Worm (Caenorhabditis elegans): ENCODE measurements around the gene egl-36.

egl-36 gene

DNA sequence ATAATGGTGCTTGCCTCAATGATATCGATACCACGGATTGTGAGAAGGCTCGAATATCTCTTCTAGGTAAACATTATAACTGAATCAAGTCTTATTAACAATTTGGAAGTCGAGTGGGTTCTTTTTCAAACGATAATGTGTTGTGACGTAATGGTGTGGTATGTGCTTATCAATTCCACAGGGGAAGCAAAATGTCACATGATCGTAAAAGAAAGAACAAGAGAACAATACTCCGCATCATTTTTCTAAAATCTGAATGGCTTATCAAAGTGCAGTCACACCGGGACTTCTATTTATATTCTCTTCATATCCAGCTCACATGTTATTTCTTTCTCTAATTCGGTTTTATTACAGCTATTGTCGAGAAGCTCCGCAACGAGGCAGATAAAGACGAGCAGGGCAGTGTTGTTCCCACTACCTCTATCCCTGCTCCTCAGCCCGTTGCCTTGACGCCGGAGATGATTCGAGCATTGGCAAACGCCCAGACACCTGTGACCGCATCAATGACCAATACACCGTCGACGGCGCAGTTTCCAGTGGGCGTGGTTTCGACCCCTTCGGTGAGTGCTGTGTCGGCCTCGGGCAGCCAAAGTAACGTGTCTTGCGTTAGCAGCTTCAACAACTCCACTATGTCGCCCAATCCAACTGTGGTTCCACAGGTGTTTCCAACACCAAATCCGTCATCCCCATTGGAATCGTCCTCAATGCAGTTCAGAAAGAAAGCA is 46.6 kb downstream of the egl-36 start:
- TF ChIP-seq pag-3 (tag; optimal IDR thresholded peaks at IDR 0.05; ENCODE audit: borderline replicate concordance, insufficient read depth) (no peak), unc-98 (GFP tag; IDR thresholded peaks at IDR 0.05) (no peak), vab-15 (tag; optimal IDR thresholded peaks at IDR 0.05) (no peak), elt-2 (tag; optimal IDR thresholded peaks at IDR 0.05) (peak; percentile 62), lin-13 (GFP tag; optimal IDR thresholded peaks at IDR 0.05) (no peak), nhr-20 (tag; optimal IDR thresholded peaks at IDR 0.05) (peak; percentile 46), nhr-84 (tag; optimal IDR thresholded peaks at IDR 0.05) (no peak), nhr-76 (tag; optimal IDR thresholded peaks at IDR 0.05) (no peak), lin-35 (GFP tag; optimal IDR thresholded peaks at IDR 0.05) (peak in 1 of 2 experiments; percentile 28), dsc-1 (tag; optimal IDR thresholded peaks at IDR 0.05) (no peak), ztf-11 (tag; optimal IDR thresholded peaks at IDR 0.05) (no peak), nhr-28 (tag; optimal IDR thresholded peaks at IDR 0.05) (no peak), lir-3 (tag; optimal IDR thresholded peaks at IDR 0.05; ENCODE audit: poor library complexity) (no peak), unc-130 (tag; optimal IDR thresholded peaks at IDR 0.05) (no peak), efl-3 (GFP tag; optimal IDR thresholded peaks at IDR 0.05) (no peak), snu-23 (GFP tag; optimal IDR thresholded peaks at IDR 0.05) (peak; percentile 1), sptf-1 (tag; optimal IDR thresholded peaks at IDR 0.05) (no peak), fkh-8 (tag; optimal IDR thresholded peaks at IDR 0.05) (no peak), alr-1 (tag; optimal IDR thresholded peaks at IDR 0.05; ENCODE audit: borderline replicate concordance) (no peak), ceh-90 (tag; optimal IDR thresholded peaks at IDR 0.05) (no peak), blmp-1 (tag; optimal IDR thresholded peaks at IDR 0.05) (no peak), tlp-1 (tag; optimal IDR thresholded peaks at IDR 0.05) (no peak), zip-4 (GFP tag; optimal IDR thresholded peaks at IDR 0.05) (no peak), nhr-71 (tag; optimal IDR thresholded peaks at IDR 0.05) (peak; percentile 48), sox-4 (tag; optimal IDR thresholded peaks at IDR 0.05) (no peak), nhr-85 (tag) (peak; percentile 76), pax-3 (tag; optimal IDR thresholded peaks at IDR 0.05) (no peak), rnt-1 (tag; optimal IDR thresholded peaks at IDR 0.05) (no peak), elt-3 (tag; optimal IDR thresholded peaks at IDR 0.05) (peak in 1 of 6 experiments; percentile 52), efl-1 (optimal IDR thresholded peaks at IDR 0.05) (no peak), efl-1 (GFP tag; optimal IDR thresholded peaks at IDR 0.05 in 1 of 2) (peak in 1 of 2 experiments; percentile 16), dpl-1 (GFP tag; optimal IDR thresholded peaks at IDR 0.05) (no peak), lin-15B (tag; optimal IDR thresholded peaks at IDR 0.05) (no peak), nhr-90 (tag; optimal IDR thresholded peaks at IDR 0.05; ENCODE audit: poor library complexity) (no peak)

- TF ChIP-seq xbp-1 (tag; optimal IDR thresholded peaks at IDR 0.05) (no peak), F16B12.6 (tag; optimal IDR thresholded peaks at IDR 0.05) (no peak), vab-15 (tag; optimal IDR thresholded peaks at IDR 0.05) (no peak), aha-1 (tag; optimal IDR thresholded peaks at IDR 0.05) (no peak), sox-4 (tag; optimal IDR thresholded peaks at IDR 0.05) (no peak), dsc-1 (tag; optimal IDR thresholded peaks at IDR 0.05) (no peak), hlh-4 (tag; optimal IDR thresholded peaks at IDR 0.05) (no peak), C34B4.2 (tag; optimal IDR thresholded peaks at IDR 0.05) (no peak), lir-3 (tag; optimal IDR thresholded peaks at IDR 0.05; ENCODE audit: poor library complexity) (no peak), unc-62 (GFP tag; optimal IDR thresholded peaks at IDR 0.05) (no peak), nhr-85 (tag) (no peak), nhr-71 (tag; optimal IDR thresholded peaks at IDR 0.05) (no peak), sptf-1 (tag; optimal IDR thresholded peaks at IDR 0.05) (no peak), nhr-76 (tag; optimal IDR thresholded peaks at IDR 0.05) (no peak), rnt-1 (tag; optimal IDR thresholded peaks at IDR 0.05) (no peak)
These were observed 49.7 kb downstream of the egl-36 start, which contains the start of gene clc-4 for ce11 chrX:10783822-10784221. Gene clc-4 (minus strand): TSS chrX:10783922.
